Worm (Caenorhabditis elegans) whole organism, young adult: ENCODE results near the gene srh-171.

Source experiments
- K12H6.12 ChIP-seq: fragments of 200-800 bp; sonication (Bioruptor generic); optimal IDR thresholded peaks from 2 replicates; lab custom pipeline; 2018; ENCODE audit warnings: mild to moderate bottlenecking, missing genetic modification characterization, missing compliant biosample characterization
- ZK185.1 ChIP-seq: sonication (generic microtip); optimal IDR thresholded peaks from 2 replicates; lab custom pipeline; 2016; ENCODE audit warnings: mild to moderate bottlenecking, missing genetic modification characterization, missing compliant biosample characterization; ENCODE audit not compliant: poor library complexity, severe bottlenecking
- ama-1 ChIP-seq, 3 experiments: fragments of 150-350 bp in 1 of 3; sonication (generic microtip) in 2 of 3; optimal IDR thresholded peaks; 2 replicates each; lab custom pipeline; 2014 to 2018; ENCODE audit warnings: missing biosample characterization in 2 of 3, missing genetic modification characterization in 2 of 3, missing genetic modification reagents in 2 of 3
- attf-3 ChIP-seq: fragments of 200-800 bp; sonication (Bioruptor generic); conservative IDR thresholded peaks from 2 replicates; pipeline ENCODE4 v1.3.6; 2022; ENCODE audit warnings: missing genetic modification reagents, missing genetic modification characterization, missing compliant biosample characterization
- bed-2 ChIP-seq: fragments of 200-800 bp; sonication (Bioruptor generic); IDR thresholded peaks from 2 replicates; pipeline ENCODE4 v1.3.6; 2022; ENCODE audit warnings: missing genetic modification reagents, missing genetic modification characterization, missing compliant biosample characterization
- cebp-1 ChIP-seq, 2 experiments: fragments of 200-800 bp in 1 of 2; sonication (Bioruptor generic) in 1 of 2; sonication (generic microtip) in 1 of 2; IDR thresholded peaks in 1 of 2; optimal IDR thresholded peaks in 1 of 2; 2 replicates each; pipeline versions ENCODE4 v1.3.6 to Lab custom; 2017 to 2022; ENCODE audit warnings: missing compliant biosample characterization in 2 of 2, missing genetic modification characterization in 2 of 2, mild to moderate bottlenecking in 1 of 2, missing genetic modification reagents in 1 of 2, moderate library complexity in 1 of 2
- lag-1 ChIP-seq: fragments of 200-800 bp; sonication (Bioruptor generic); IDR thresholded peaks from 2 replicates; pipeline ENCODE4 v1.3.6; 2022; ENCODE audit warnings: missing genetic modification reagents, missing genetic modification characterization, missing compliant biosample characterization
- lin-35 ChIP-seq, 3 experiments: fragments of 150-350 bp in 2 of 3; sonication (generic microtip) in 1 of 3; optimal IDR thresholded peaks; 2 replicates each; lab custom pipeline; 2014 to 2018; ENCODE audit warnings: missing biosample characterization in 3 of 3, missing genetic modification characterization in 3 of 3, missing genetic modification reagents in 3 of 3
- snpc-4 ChIP-seq, 5 experiments: fragments of 150-350 bp in 1 of 5; sonication (generic microtip) in 4 of 5; optimal IDR thresholded peaks; 2 replicates each; lab custom pipeline; 2014 to 2018; ENCODE audit warnings: missing genetic modification characterization in 5 of 5, missing biosample characterization in 3 of 5, antibody characterized with exemption in 2 of 5, mild to moderate bottlenecking in 2 of 5, missing compliant biosample characterization in 2 of 5, missing genotype in 2 of 5, moderate library complexity in 2 of 5, missing genetic modification reagents in 1 of 5
- unc-130 ChIP-seq: sonication (generic microtip); optimal IDR thresholded peaks from 2 replicates; lab custom pipeline; 2016; ENCODE audit warnings: missing genetic modification reagents, missing genetic modification characterization, missing compliant biosample characterization

DNA sequence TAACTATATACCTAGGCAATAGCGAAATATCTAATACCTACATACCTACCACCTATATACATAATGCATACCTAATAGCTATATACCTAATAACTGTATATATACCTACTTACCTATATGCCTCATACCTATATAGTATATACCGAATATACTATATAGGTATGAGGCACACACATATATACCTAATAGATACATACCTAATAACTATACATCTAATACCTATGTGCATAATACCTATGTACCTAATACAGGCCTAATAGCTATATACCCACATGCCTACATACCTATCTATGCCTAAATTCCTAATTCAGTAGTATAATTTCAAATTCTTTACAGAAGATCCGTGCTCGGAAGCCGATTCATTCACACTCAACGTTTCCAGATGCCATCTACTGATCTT is 11.0 kb upstream of the srh-171 start:
- TF ChIP-seq attf-3 (GFP tag; lab: Robert Waterston, UW), result no peak
- TF ChIP-seq K12H6.12 (tag; lab: Kevin White, UChicago), result no peak
- no peak for TF ChIP-seq lin-35 (GFP tag; optimal IDR thresholded peaks at IDR 0.05; lab: Kevin White, UChicago)
- TF ChIP-seq ama-1 (optimal IDR thresholded peaks at IDR 0.05; lab: Kevin White, UChicago), result no peak
- TF ChIP-seq ama-1 (GFP tag; optimal IDR thresholded peaks at IDR 0.05; lab: Kevin White, UChicago), result no peak
- no peak for TF ChIP-seq ZK185.1 (tag; lab: Kevin White, UChicago)
- TF ChIP-seq snpc-4 (GFP tag; optimal IDR thresholded peaks at IDR 0.05; lab: Kevin White, UChicago), result no peak
- TF ChIP-seq snpc-4 (tag; optimal IDR thresholded peaks at IDR 0.05; lab: Kevin White, UChicago), result no peak
- no peak for TF ChIP-seq cebp-1 (GFP tag; IDR thresholded peaks at IDR 0.05; lab: Robert Waterston, UW)
- no peak for TF ChIP-seq cebp-1 (tag; optimal IDR thresholded peaks at IDR 0.05; lab: Kevin White, UChicago)
- no peak for TF ChIP-seq bed-2 (GFP tag; lab: Robert Waterston, UW)
- no peak for TF ChIP-seq unc-130 (GFP tag; lab: Kevin White, UChicago)
- TF ChIP-seq lag-1, result no peak
